Worm (Caenorhabditis elegans) whole organism, L3 larva: ENCODE data around the gene srh-185.

Experiments
- ZK546.5 ChIP-seq: sonication (generic microtip); optimal IDR thresholded peaks from 2 replicates; lab custom pipeline; 2017; ENCODE audit warnings: missing biosample characterization, missing genetic modification characterization
- aly-2 ChIP-seq: fragments of 150-350 bp; optimal IDR thresholded peaks from 2 replicates; lab custom pipeline; 2014; ENCODE audit warnings: missing biosample characterization, missing genetic modification characterization
- ceh-28 ChIP-seq: fragments of 150-350 bp; optimal IDR thresholded peaks from 2 replicates; lab custom pipeline; 2014; ENCODE audit warnings: missing biosample characterization, missing genetic modification reagents, missing genetic modification characterization
- ceh-82 ChIP-seq: fragments of 150-350 bp; optimal IDR thresholded peaks from 2 replicates; lab custom pipeline; 2014; ENCODE audit warnings: missing biosample characterization, missing genetic modification characterization
- ceh-9 ChIP-seq: sonication (generic microtip); optimal IDR thresholded peaks from 2 replicates; lab custom pipeline; 2018; ENCODE audit warnings: missing biosample characterization, missing genetic modification characterization
- egl-27 ChIP-seq: sonication (generic microtip); optimal IDR thresholded peaks from 4 replicates; lab custom pipeline; 2017; ENCODE audit warnings: missing biosample characterization, missing genetic modification reagents, missing genetic modification characterization
- egl-5 ChIP-seq: fragments of 150-350 bp; optimal IDR thresholded peaks from 2 replicates; lab custom pipeline; 2017; ENCODE audit warnings: missing biosample characterization, missing genetic modification reagents, missing genetic modification characterization, inconsistent platforms
- elt-1 ChIP-seq: fragments of 150-350 bp; optimal IDR thresholded peaks from 2 replicates; lab custom pipeline; 2014; ENCODE audit warnings: missing biosample characterization, missing genetic modification characterization
- elt-2 ChIP-seq: sonication (generic microtip); optimal IDR thresholded peaks from 2 replicates; lab custom pipeline; 2016; ENCODE audit warnings: missing genetic modification reagents, mild to moderate bottlenecking, missing genetic modification characterization, missing compliant biosample characterization
- elt-3 ChIP-seq, 3 experiments: fragments of 150-350 bp in 1 of 3; sonication (generic microtip) in 2 of 3; optimal IDR thresholded peaks; 2 replicates in 2 of 3; 4 replicates in 1 of 3; lab custom pipeline; 2014 to 2017; ENCODE audit warnings: missing biosample characterization in 3 of 3, missing genetic modification characterization in 3 of 3
- eor-1 ChIP-seq, 2 experiments: fragments of 150-350 bp; optimal IDR thresholded peaks; 2 replicates each; lab custom pipeline; 2014 to 2018; ENCODE audit warnings: missing biosample characterization in 2 of 2, missing genetic modification characterization in 2 of 2
- fkh-10 ChIP-seq: sonication (generic microtip); optimal IDR thresholded peaks from 2 replicates; lab custom pipeline; 2017; ENCODE audit warnings: missing biosample characterization, missing genetic modification reagents, missing genetic modification characterization
- fos-1 ChIP-seq: fragments of 150-350 bp; optimal IDR thresholded peaks from 2 replicates; lab custom pipeline; 2014; ENCODE audit warnings: missing biosample characterization, missing genetic modification characterization
- jun-1 ChIP-seq: fragments of 150-350 bp; optimal IDR thresholded peaks from 2 replicates; lab custom pipeline; 2014; ENCODE audit warnings: missing biosample characterization, missing genetic modification reagents, missing genetic modification characterization
- lin-39 ChIP-seq: fragments of 150-350 bp; optimal IDR thresholded peaks from 2 replicates; lab custom pipeline; 2018; ENCODE audit warnings: missing biosample characterization, missing genetic modification reagents, missing genetic modification characterization
- mdl-1 ChIP-seq: fragments of 150-350 bp; optimal IDR thresholded peaks from 2 replicates; lab custom pipeline; 2014; ENCODE audit warnings: missing biosample characterization, missing genetic modification characterization
- mml-1 ChIP-seq: fragments of 150-350 bp; sonication (generic microtip); optimal IDR thresholded peaks from 3 replicates; lab custom pipeline; 2014; ENCODE audit warnings: missing biosample characterization, missing genetic modification characterization
- nfya-1 ChIP-seq: sonication (generic microtip); optimal IDR thresholded peaks from 2 replicates; lab custom pipeline; 2017; ENCODE audit warnings: missing genetic modification characterization, mild to moderate bottlenecking, missing compliant biosample characterization, antibody characterized with exemption, moderate library complexity; ENCODE audit not compliant: insufficient read depth
- nhr-12 ChIP-seq: fragments of 150-350 bp; optimal IDR thresholded peaks from 2 replicates; lab custom pipeline; 2014; ENCODE audit warnings: missing biosample characterization, missing genetic modification characterization
- nhr-237 ChIP-seq: fragments of 150-350 bp; optimal IDR thresholded peaks from 2 replicates; lab custom pipeline; 2014; ENCODE audit warnings: missing biosample characterization, missing genetic modification characterization
- nhr-28 ChIP-seq: fragments of 150-350 bp; optimal IDR thresholded peaks from 2 replicates; lab custom pipeline; 2014; ENCODE audit warnings: missing biosample characterization, missing genetic modification characterization
- nhr-43 ChIP-seq: sonication (generic microtip); optimal IDR thresholded peaks from 2 replicates; lab custom pipeline; 2016; ENCODE audit warnings: mild to moderate bottlenecking, missing genetic modification characterization, missing compliant biosample characterization; ENCODE audit not compliant: poor library complexity, severe bottlenecking
- nhr-67 ChIP-seq: fragments of 150-350 bp; optimal IDR thresholded peaks from 2 replicates; lab custom pipeline; 2014; ENCODE audit warnings: missing biosample characterization, missing genetic modification characterization
- nhr-76 ChIP-seq: fragments of 150-350 bp; sonication (generic microtip); optimal IDR thresholded peaks from 5 replicates; lab custom pipeline; 2014; ENCODE audit warnings: missing biosample characterization, missing genetic modification characterization
- nhr-77 ChIP-seq: fragments of 150-350 bp; optimal IDR thresholded peaks from 2 replicates; lab custom pipeline; 2014; ENCODE audit warnings: missing biosample characterization, missing genetic modification characterization
- pha-4 ChIP-seq: fragments of 150-350 bp; optimal IDR thresholded peaks from 2 replicates; lab custom pipeline; 2014; ENCODE audit warnings: missing biosample characterization, missing genetic modification reagents, missing genetic modification characterization
- skn-1 ChIP-seq: fragments of 150-350 bp; optimal IDR thresholded peaks from 2 replicates; lab custom pipeline; 2014; ENCODE audit warnings: missing biosample characterization, missing genetic modification characterization
- snpc-4 ChIP-seq: fragments of 150-350 bp; optimal IDR thresholded peaks from 2 replicates; lab custom pipeline; 2014; ENCODE audit warnings: missing biosample characterization, missing genetic modification characterization
- tbx-2 ChIP-seq: sonication (generic microtip); optimal IDR thresholded peaks from 2 replicates; lab custom pipeline; 2016; ENCODE audit warnings: mild to moderate bottlenecking, missing genetic modification characterization, missing compliant biosample characterization
- unc-39 ChIP-seq: sonication (generic microtip); optimal IDR thresholded peaks from 4 replicates; lab custom pipeline; 2017; ENCODE audit warnings: missing biosample characterization, missing genetic modification characterization
- unc-62 ChIP-seq: fragments of 150-350 bp; sonication (generic microtip); optimal IDR thresholded peaks from 4 replicates; lab custom pipeline; 2014; ENCODE audit warnings: missing biosample characterization, missing genetic modification reagents, missing genetic modification characterization
- zag-1 ChIP-seq: fragments of 150-350 bp; optimal IDR thresholded peaks from 2 replicates; lab custom pipeline; 2014; ENCODE audit warnings: missing biosample characterization, missing genetic modification characterization
- ztf-11 ChIP-seq: fragments of 150-350 bp; optimal IDR thresholded peaks from 2 replicates; lab custom pipeline; 2014; ENCODE audit warnings: missing biosample characterization, missing genetic modification characterization

Gene srh-185

DNA sequence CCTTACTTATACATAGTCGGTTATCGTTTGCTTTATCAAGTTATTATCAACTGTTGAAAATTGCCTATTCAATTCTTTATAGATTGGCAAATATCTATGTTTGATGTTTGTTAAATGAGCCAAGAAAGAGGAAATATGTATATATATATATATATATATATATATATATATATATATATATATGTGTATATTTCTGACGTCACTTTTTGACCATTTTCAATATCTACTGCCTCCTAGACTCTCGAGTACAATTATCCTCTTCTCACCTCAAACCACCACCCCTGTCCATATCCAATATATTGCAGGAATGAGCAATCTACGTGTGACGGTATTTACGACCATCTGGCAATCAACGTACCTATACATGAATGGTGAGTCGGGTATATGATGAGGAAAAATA, 21.2 kb upstream of the srh-185 start, which contains the start of gene F59D6.1:
Gene F59D6.1 (plus strand): TSS at position 301 of the 400 bp plus-strand sequence.
- TF ChIP-seq nhr-237 (tag; lab: Kevin White, UChicago) (no peak), skn-1 (tag; lab: Kevin White, UChicago) (no peak), egl-27 (tag; lab: Kevin White, UChicago) (no peak), fkh-10 (GFP tag; lab: Kevin White, UChicago) (no peak), elt-2 (tag; lab: Kevin White, UChicago) (no peak), nhr-12 (tag; lab: Kevin White, UChicago) (no peak), snpc-4 (no peak), pha-4 (tag; lab: Kevin White, UChicago) (no peak), nhr-76 (tag; lab: Kevin White, UChicago) (no peak), unc-39 (no peak), lin-39 (tag; lab: Kevin White, UChicago) (no peak)

DNA sequence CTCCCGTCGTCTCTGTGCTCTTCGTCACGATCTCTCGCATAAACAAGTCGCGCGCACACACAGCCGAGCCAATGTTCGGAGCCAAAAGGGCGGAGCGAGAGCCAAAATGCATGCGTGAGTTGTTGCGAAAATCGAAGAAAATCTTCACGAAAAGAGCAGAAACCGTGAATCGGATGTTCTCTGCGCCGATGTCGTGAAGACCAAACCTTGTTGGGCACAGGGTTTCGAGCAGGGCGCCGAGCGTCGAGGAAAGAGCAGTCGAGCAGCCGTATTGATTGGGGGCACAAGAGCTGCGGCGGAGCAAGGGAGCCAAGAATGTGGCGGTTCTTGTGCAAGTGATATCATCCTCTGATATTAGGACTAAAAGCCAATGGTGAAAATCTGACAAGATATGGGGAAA, 19.7 kb upstream of the srh-185 start:
- TF ChIP-seq nfya-1 (tag; lab: Kevin White, UChicago) = no peak
- no peak for TF ChIP-seq ZK546.5 (tag; lab: Kevin White, UChicago)
- TF ChIP-seq nhr-237 (tag; lab: Kevin White, UChicago) = no peak

DNA sequence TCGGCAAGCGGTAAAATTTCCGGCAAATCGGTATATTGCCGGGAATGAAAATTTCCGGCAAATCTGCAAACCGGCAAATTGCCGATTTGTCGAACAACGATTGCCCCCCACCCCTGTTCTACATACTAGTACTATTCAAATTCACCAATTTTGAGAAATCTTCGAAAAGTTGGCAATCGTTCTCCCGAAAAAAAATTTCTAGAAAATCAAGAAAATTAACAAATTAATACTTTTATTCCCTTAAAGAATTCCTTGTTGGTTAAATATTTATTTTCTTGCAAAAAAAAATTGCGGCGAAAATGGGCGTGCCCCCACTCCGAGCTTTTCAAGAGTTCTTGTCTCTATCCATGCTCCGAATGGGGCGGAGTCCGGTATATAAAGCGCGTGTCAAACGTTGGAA, 11.8 kb upstream of the srh-185 start, which contains the start of gene C50H11.8:
Gene C50H11.8 (plus strand): TSS at position 301 of the 400 bp plus-strand sequence.
- TF ChIP-seq jun-1 (tag; lab: Kevin White, UChicago) (no peak), nhr-28 (no peak), ZK546.5 (tag; lab: Kevin White, UChicago) (no peak), elt-1 (tag; lab: Kevin White, UChicago) (no peak), elt-3 (tag; optimal IDR thresholded peaks at IDR 0.05; lab: Kevin White, UChicago) (no peak), lin-39 (tag; lab: Kevin White, UChicago) (no peak), nhr-43 (tag; lab: Kevin White, UChicago) (no peak), unc-62 (GFP tag; lab: Kevin White, UChicago) (no peak), nhr-77 (tag; lab: Kevin White, UChicago) (no peak), mml-1 (tag; lab: Kevin White, UChicago) (no peak)

DNA sequence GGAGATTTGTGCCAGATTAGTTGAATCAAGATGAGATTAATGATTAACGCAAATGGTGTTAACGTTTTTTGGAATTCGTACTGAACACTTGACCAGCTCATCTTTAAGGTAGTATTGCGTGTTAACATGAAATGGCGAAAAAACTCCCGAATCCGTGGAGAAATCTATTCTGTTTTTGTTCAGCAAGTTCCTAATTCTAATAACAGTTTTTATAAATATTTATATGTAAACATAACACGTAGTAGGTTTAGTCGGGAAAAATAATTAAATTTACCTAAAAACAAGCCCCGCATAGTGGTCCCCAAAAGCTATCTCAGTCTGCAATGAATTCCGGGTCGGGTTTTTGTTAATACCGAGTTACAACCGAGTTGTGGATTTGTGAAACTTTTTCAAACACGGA, 7.0 kb upstream of the srh-185 start, which contains the start of gene str-244:
Gene str-244 (minus strand): TSS at position 101 of the 400 bp plus-strand sequence.
- no peak for TF ChIP-seq mdl-1 (tag; lab: Kevin White, UChicago)

DNA sequence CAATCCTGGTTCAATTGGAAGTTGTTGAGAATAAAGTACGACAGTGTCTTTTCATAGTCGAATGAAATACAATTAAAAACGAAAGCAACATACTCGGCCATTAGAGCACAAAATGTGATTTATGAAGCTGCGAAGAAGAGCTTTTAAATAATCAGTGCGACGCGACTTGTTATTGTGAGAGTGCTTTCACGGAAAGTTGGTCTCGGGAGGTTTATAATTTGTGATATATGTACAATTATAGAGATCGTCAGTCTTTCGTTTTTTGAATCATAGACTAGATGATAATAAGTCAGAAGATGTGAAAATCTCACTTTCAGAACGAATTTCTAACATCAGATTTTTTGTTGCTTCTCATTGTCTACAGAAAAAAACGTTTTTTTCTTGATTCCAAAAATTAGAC, 4.0 kb upstream of the srh-185 start, which contains the start of gene srt-15:
Gene srt-15 (minus strand): TSS at position 101 of the 400 bp plus-strand sequence.
- TF ChIP-seq mdl-1 (tag; lab: Kevin White, UChicago) = no peak
- no peak for TF ChIP-seq egl-5 (tag; lab: Kevin White, UChicago)
- TF ChIP-seq fos-1 = no peak
- TF ChIP-seq unc-39 = no peak
- no peak for TF ChIP-seq mml-1 (tag; lab: Kevin White, UChicago)
- no peak for TF ChIP-seq eor-1 (tag; optimal IDR thresholded peaks at IDR 0.05; lab: Kevin White, UChicago)
- TF ChIP-seq elt-2 (tag; lab: Kevin White, UChicago) = no peak
- TF ChIP-seq nhr-67 (tag; lab: Kevin White, UChicago) = no peak
- no peak for TF ChIP-seq ceh-9 (tag; lab: Kevin White, UChicago)
- no peak for TF ChIP-seq ceh-28 (tag; lab: Kevin White, UChicago)
- TF ChIP-seq nhr-12 (tag; lab: Kevin White, UChicago) = no peak
- TF ChIP-seq aly-2 (tag; lab: Kevin White, UChicago) = no peak
- TF ChIP-seq ZK546.5 (tag; lab: Kevin White, UChicago) = no peak
- TF ChIP-seq nhr-237 (tag; lab: Kevin White, UChicago) = no peak
- no peak for TF ChIP-seq skn-1 (tag; lab: Kevin White, UChicago)
- no peak for TF ChIP-seq ceh-82 (tag; lab: Kevin White, UChicago)
- no peak for TF ChIP-seq ztf-11 (tag; lab: Kevin White, UChicago)
- TF ChIP-seq tbx-2 (tag; lab: Kevin White, UChicago) = no peak
- TF ChIP-seq lin-39 (tag; lab: Kevin White, UChicago) = no peak
- TF ChIP-seq zag-1 (tag; lab: Kevin White, UChicago) = no peak
- TF ChIP-seq, all 47 proteins: peak for 0
